Worm (Caenorhabditis elegans): ENCODE measurements around the gene hil-2.
"Not testable (repeated sequence)": the region's sequence is repeated elsewhere in the genome, so short reads cannot be mapped to it uniquely, and the experiment has no call there.

The hil-2 gene

ce11 chrIV:6303642-6304041, 9.6 kb downstream of the hil-2 start, which contains the start of gene srv-25:
srv-25 (minus strand) TSS chrIV:6303742.
- TF ChIP-seq nhr-120 (GFP tag; IDR thresholded peaks at IDR 0.05) (no peak), attf-3 (GFP tag; conservative IDR thresholded peaks at IDR 0.05) (no peak), bed-1 (GFP tag; IDR thresholded peaks at IDR 0.05) (no peak), F39B2.1 (GFP tag; IDR thresholded peaks at IDR 0.05) (no peak), Y67H2A.10 (GFP tag; conservative IDR thresholded peaks at IDR 0.05) (no peak), xnd-1 (tag; optimal IDR thresholded peaks at IDR 0.05) (no peak)

ce11 chrIV:6307439-6307838, 13.4 kb downstream of the hil-2 start, which contains the start of gene csp-2:
csp-2 (plus strand) TSS chrIV:6307739.
- TF ChIP-seq lag-1 (GFP tag; IDR thresholded peaks at IDR 0.05) (no peak), K12H6.12 (tag; optimal IDR thresholded peaks at IDR 0.05) (no peak), Y53F4B.3 (GFP tag; IDR thresholded peaks at IDR 0.05) (no peak; the same call in 1 of the 2 replicates), die-1 (tag; optimal IDR thresholded peaks at IDR 0.05) (no peak), rec-8 (tag; optimal IDR thresholded peaks at IDR 0.05) (no peak), nhr-90 (tag; optimal IDR thresholded peaks at IDR 0.05) (no peak), nhr-179 (tag; optimal IDR thresholded peaks at IDR 0.05) (no peak), attf-6 (GFP tag; IDR thresholded peaks at IDR 0.05) (no peak), rpc-1 (optimal IDR thresholded peaks at IDR 0.05) (no peak), rpc-1 (tag; optimal IDR thresholded peaks at IDR 0.05) (no peak), dpff-1 (tag; optimal IDR thresholded peaks at IDR 0.05) (no peak), nfya-1 (tag; optimal IDR thresholded peaks at IDR 0.05; ENCODE audit: borderline replicate concordance, insufficient read depth) (no peak), lin-35 (GFP tag; optimal IDR thresholded peaks at IDR 0.05) (no peak), him-1 (tag; optimal IDR thresholded peaks at IDR 0.05) (no peak), ztf-25 (GFP tag; IDR thresholded peaks at IDR 0.05) (no peak), ceh-79 (tag; optimal IDR thresholded peaks at IDR 0.05) (no peak), ceh-100 (GFP tag; IDR thresholded peaks at IDR 0.05) (no peak), hmg-20 (GFP tag; IDR thresholded peaks at IDR 0.05) (no peak), xnd-1 (tag; optimal IDR thresholded peaks at IDR 0.05) (no peak)

- not testable (repeated sequence) for TF ChIP-seq nfya-1 (tag; optimal IDR thresholded peaks at IDR 0.05; ENCODE audit: borderline replicate concordance, insufficient read depth); xnd-1 (tag; optimal IDR thresholded peaks at IDR 0.05); hlh-26 (GFP tag; conservative IDR thresholded peaks at IDR 0.05)
These were observed 23.3 kb downstream of the hil-2 start, which contains the start of gene Y73B6BL.12 for ce11 chrIV:6317357-6317756. Y73B6BL.12 (minus strand) TSS chrIV:6317457.

- TF ChIP-seq snpc-4 (GFP tag; optimal IDR thresholded peaks at IDR 0.05): peak; percentile 8
- peak in 3 of 4 experiments; percentile 47 to 93 (median 85) for TF ChIP-seq snpc-4 (tag; optimal IDR thresholded peaks at IDR 0.05)
- TF ChIP-seq madf-6 (GFP tag; IDR thresholded peaks at IDR 0.05): peak; percentile 51; the same call in 1 of the 2 replicates
- TF ChIP-seq snpc-1.1 (tag; optimal IDR thresholded peaks at IDR 0.05; ENCODE audit: insufficient read depth): peak; percentile 41
- TF ChIP-seq hmg-1.2 (GFP tag; IDR thresholded peaks at IDR 0.05): peak; percentile 50
- TF ChIP-seq madf-8 (GFP tag; conservative IDR thresholded peaks at IDR 0.05): 0 out of 2 replicates have a peak, but pooled peaks have one; percentile 2
- 0 out of 2 replicates have a peak, but pooled peaks have one; percentile 8 for TF ChIP-seq ztf-6 (GFP tag; IDR thresholded peaks at IDR 0.05)
These were observed 26.4 kb downstream of the hil-2 start for ce11 chrIV:6320267-6320977.
